Fruit fly (Drosophila melanogaster): ENCODE results near the gene CG6310.
A peak's percentile ranks its signal among the peaks of the same experiment; 100 is the strongest.

The CG6310 gene

dm6 chr3L:11031784-11032183 lies 37.9 kb downstream of the CG6310 start (continued):
- TF ChIP-seq HmgZ (tag; optimal IDR thresholded peaks at IDR 0.05) = no peak
- TF ChIP-seq D (optimal IDR thresholded peaks at IDR 0.05) = no peak
- no peak for TF ChIP-seq D (GFP tag; optimal IDR thresholded peaks at IDR 0.05)
- peak; percentile 46 for TF ChIP-seq zf30C (GFP tag; optimal IDR thresholded peaks at IDR 0.05)
- TF ChIP-seq CG12942 (GFP tag; optimal IDR thresholded peaks at IDR 0.05) = no peak
- TF ChIP-seq CG7987 (GFP tag; optimal IDR thresholded peaks at IDR 0.05) = no peak
- TF ChIP-seq CG12391 (tag; optimal IDR thresholded peaks at IDR 0.05) = peak; percentile 30
- TF ChIP-seq Drgx (GFP tag; IDR thresholded peaks at IDR 0.05) = peak; percentile 61
- TF ChIP-seq sens (GFP tag) = peak; percentile 43
- peak; percentile 17 for TF ChIP-seq CG11504 (tag; optimal IDR thresholded peaks at IDR 0.05)

- TF ChIP-seq Hey (tag; optimal IDR thresholded peaks at IDR 0.05) = no peak
- TF ChIP-seq Oli (tag; optimal IDR thresholded peaks at IDR 0.05) = no peak
- TF ChIP-seq zfh1 (GFP tag; IDR thresholded peaks at IDR 0.05) = no peak
- no peak for TF ChIP-seq CG17361 (GFP tag; IDR thresholded peaks at IDR 0.05)
- no peak for TF ChIP-seq HLH54F (GFP tag; optimal IDR thresholded peaks at IDR 0.05)
- TF ChIP-seq Tbp (GFP tag; optimal IDR thresholded peaks at IDR 0.05) = no peak
- no peak for TF ChIP-seq CG33557 (GFP tag; optimal IDR thresholded peaks at IDR 0.05)
- TF ChIP-seq Max (GFP tag; optimal IDR thresholded peaks at IDR 0.05) = no peak
- TF ChIP-seq CG7839 (tag; optimal IDR thresholded peaks at IDR 0.05) = no peak
Measured at dm6 chr3L:11027279-11027678, 42.4 kb downstream of the CG6310 start, which contains the start of gene CG32081. TSS of gene CG32081 (plus strand) at chr3L:11027579.

dm6 chr3L:11025261-11025660 lies 44.4 kb downstream of the CG6310 start, which contains the start of gene CG32079:
TSS of gene CG32079 (plus strand) at chr3L:11025561.
- TF ChIP-seq Mrtf (GFP tag; IDR thresholded peaks at IDR 0.05) (0 out of 3 replicates have a peak, but pooled peaks have one; percentile 35), CkIIα-i1 (GFP tag; IDR thresholded peaks at IDR 0.05) (no peak)

dm6 chr3L:11023235-11023634 lies 46.4 kb downstream of the CG6310 start, which contains the start of gene Fad2:
TSS of gene Fad2 (plus strand) at chr3L:11023535.
- peak; percentile 1 for TF ChIP-seq sens (GFP tag)
- no peak for TF ChIP-seq Bteb2 (GFP tag; optimal IDR thresholded peaks at IDR 0.05)

dm6 chr3L:11021958-11022357 lies 47.7 kb downstream of the CG6310 start:
- TF ChIP-seq hth (optimal IDR thresholded peaks at IDR 0.05) (no peak), NfI (GFP tag; optimal IDR thresholded peaks at IDR 0.05) (no peak), grn (GFP tag; optimal IDR thresholded peaks at IDR 0.05) (no peak), CG6813 (GFP tag; optimal IDR thresholded peaks at IDR 0.05) (no peak), nom (GFP tag; optimal IDR thresholded peaks at IDR 0.05) (peak; percentile 3), Neu2 (GFP tag; optimal IDR thresholded peaks at IDR 0.05; ENCODE audit: borderline replicate concordance) (no peak), Tbp (GFP tag; optimal IDR thresholded peaks at IDR 0.05) (no peak), CG14667 (GFP tag; IDR thresholded peaks at IDR 0.05) (no peak), CG14441 (GFP tag; IDR thresholded peaks at IDR 0.05) (no peak), Dfd (GFP tag; optimal IDR thresholded peaks at IDR 0.05) (peak in 1 of 2 experiments; percentile 34), bsh (GFP tag; optimal IDR thresholded peaks at IDR 0.05) (peak in 1 of 2 experiments; percentile 7)

dm6 chr3L:11020058-11020457 lies 49.6 kb downstream of the CG6310 start:
- TF ChIP-seq wek (GFP tag; optimal IDR thresholded peaks at IDR 0.05) = no peak
- TF ChIP-seq insv (GFP tag; optimal IDR thresholded peaks at IDR 0.05) = peak; percentile 38 to 92
- TF ChIP-seq gcm2 (GFP tag; optimal IDR thresholded peaks at IDR 0.05) = no peak
- TF ChIP-seq CG11504 (tag; optimal IDR thresholded peaks at IDR 0.05) = peak; percentile 77
